Fruit fly (Drosophila melanogaster) whole organism, embryonic: ENCODE data around the gene HtrA2.

Experiments
- CG10321 ChIP-seq: fragments of 200-800 bp; sonication (Bioruptor generic); IDR thresholded peaks from 2 replicates; pipeline ENCODE4 v1.3.6; 2022; ENCODE audit warnings: missing biosample characterization, missing genetic modification characterization
- CG10366 ChIP-seq: fragments of 200-800 bp; sonication (Bioruptor generic); IDR thresholded peaks from 2 replicates; pipeline ENCODE4 v1.3.6; 2022; ENCODE audit warnings: missing biosample characterization, missing genetic modification characterization
- CG10565 ChIP-seq: fragments of 200-800 bp; sonication (Bioruptor generic); optimal IDR thresholded peaks from 3 replicates; lab custom pipeline; 2016; ENCODE audit warnings: missing biosample characterization, mild to moderate bottlenecking, missing genetic modification characterization
- CG10654 ChIP-seq: fragments of 200-800 bp; sonication (Bioruptor generic); optimal IDR thresholded peaks from 2 replicates; lab custom pipeline; 2016; ENCODE audit warnings: missing biosample characterization, missing genetic modification characterization
- CG11504 ChIP-seq: fragments of 200-800 bp; sonication (Bioruptor generic); optimal IDR thresholded peaks from 3 replicates; lab custom pipeline; 2019; ENCODE audit warnings: missing biosample characterization, mild to moderate bottlenecking, missing genetic modification characterization, moderate library complexity
- CG11695 ChIP-seq: fragments of 200-800 bp; sonication (Bioruptor generic); IDR thresholded peaks from 3 replicates; pipeline ENCODE4 v1.3.6; 2022; ENCODE audit warnings: missing biosample characterization, missing genetic modification characterization
- CG15601 ChIP-seq: fragments of 200-800 bp; sonication (Bioruptor generic); optimal IDR thresholded peaks from 3 replicates; lab custom pipeline; 2019; ENCODE audit warnings: missing biosample characterization, mild to moderate bottlenecking, missing genetic modification characterization, moderate library complexity
- CG17385 ChIP-seq: fragments of 200-800 bp; sonication (Bioruptor generic); optimal IDR thresholded peaks from 3 replicates; lab custom pipeline; 2018; ENCODE audit warnings: missing biosample characterization, mild to moderate bottlenecking, missing genetic modification characterization
- CG17568 ChIP-seq: fragments of 200-800 bp; sonication (Bioruptor generic); optimal IDR thresholded peaks from 2 replicates; lab custom pipeline; 2018; ENCODE audit warnings: missing biosample characterization, mild to moderate bottlenecking, missing genetic modification characterization, moderate library complexity
- CG2712 ChIP-seq: fragments of 200-800 bp; optimal IDR thresholded peaks from 3 replicates; lab custom pipeline; 2019; ENCODE audit warnings: missing biosample characterization, mild to moderate bottlenecking, missing genetic modification characterization, moderate library complexity
- CG31441 ChIP-seq: fragments of 200-800 bp; sonication (Bioruptor generic); IDR thresholded peaks from 2 replicates; pipeline ENCODE4 v1.3.6; 2022; ENCODE audit warnings: missing biosample characterization, missing genetic modification characterization
- CG33557 ChIP-seq: fragments of 200-800 bp; sonication (Bioruptor generic); optimal IDR thresholded peaks from 2 replicates; lab custom pipeline; 2019; ENCODE audit warnings: missing biosample characterization, mild to moderate bottlenecking, missing genetic modification characterization, moderate library complexity
- CG3847 ChIP-seq: fragments of 200-800 bp; sonication (Bioruptor generic); IDR thresholded peaks from 2 replicates; pipeline ENCODE4 v1.3.6; 2022; ENCODE audit warnings: missing biosample characterization, missing genetic modification characterization
- CG4360 ChIP-seq: fragments of 200-800 bp; sonication (Bioruptor generic); IDR thresholded peaks from 2 replicates; pipeline ENCODE4 v1.3.6; 2022; ENCODE audit warnings: missing biosample characterization, missing genetic modification characterization
- CG4820 ChIP-seq: fragments of 200-800 bp; sonication (Bioruptor generic); optimal IDR thresholded peaks from 3 replicates; lab custom pipeline; 2016; ENCODE audit warnings: missing biosample characterization, missing genetic modification characterization
- CG5245 ChIP-seq: fragments of 200-800 bp; sonication (Bioruptor generic); optimal IDR thresholded peaks from 3 replicates; lab custom pipeline; 2016; ENCODE audit warnings: missing biosample characterization, missing genetic modification characterization
- CG7357 ChIP-seq: fragments of 200-800 bp; sonication (Bioruptor generic); IDR thresholded peaks from 3 replicates; pipeline ENCODE4 v1.3.6; 2022; ENCODE audit warnings: missing biosample characterization, missing genetic modification characterization
- CG7786 ChIP-seq: fragments of 200-800 bp; sonication (Bioruptor generic); optimal IDR thresholded peaks from 2 replicates; lab custom pipeline; 2016; ENCODE audit warnings: missing biosample characterization, missing genetic modification characterization
- CG8388 ChIP-seq: fragments of 200-800 bp; sonication (Bioruptor generic); optimal IDR thresholded peaks from 2 replicates; lab custom pipeline; 2019; ENCODE audit warnings: missing biosample characterization, mild to moderate bottlenecking, missing genetic modification characterization, moderate library complexity
- D ChIP-seq, 2 experiments: fragments of 200-800 bp in 1 of 2; fragments of >200 bp in 1 of 2; sonication (Bioruptor generic) in 1 of 2; optimal IDR thresholded peaks; 2 replicates in 1 of 2; 3 replicates in 1 of 2; lab custom pipeline; 2017; ENCODE audit warnings: mild to moderate bottlenecking in 1 of 2, missing biosample characterization in 1 of 2, missing genetic modification characterization in 1 of 2, missing genetic modification reagents in 1 of 2
- Dbx ChIP-seq: fragments of 200-800 bp; sonication (Bioruptor generic); IDR thresholded peaks from 3 replicates; pipeline ENCODE4 v1.3.6; 2022; ENCODE audit warnings: missing biosample characterization, missing genetic modification characterization
- Dip2 ChIP-seq: fragments of 200-800 bp; sonication (Bioruptor generic); IDR thresholded peaks from 2 replicates; pipeline ENCODE4 v1.3.6; 2022; ENCODE audit warnings: missing biosample characterization, missing genetic modification characterization
- Hr3 ChIP-seq: fragments of 200-800 bp; sonication (Bioruptor generic); optimal IDR thresholded peaks from 3 replicates; lab custom pipeline; 2016; ENCODE audit warnings: missing biosample characterization, missing genetic modification characterization
- Nf-YA ChIP-seq: fragments of 200-800 bp; sonication (Bioruptor generic); IDR thresholded peaks from 2 replicates; pipeline ENCODE4 v1.3.6; 2022; ENCODE audit warnings: missing biosample characterization, missing genetic modification characterization
- Six4 ChIP-seq: fragments of 200-800 bp; sonication (Bioruptor generic); optimal IDR thresholded peaks from 2 replicates; lab custom pipeline; 2016; ENCODE audit warnings: missing biosample characterization, missing genetic modification characterization
- TFAM ChIP-seq: fragments of 200-800 bp; sonication (Bioruptor generic); optimal IDR thresholded peaks from 2 replicates; lab custom pipeline; 2017; ENCODE audit warnings: missing biosample characterization, missing genetic modification characterization, inconsistent platforms
- Tbp ChIP-seq: fragments of >200 bp; optimal IDR thresholded peaks from 2 replicates; lab custom pipeline; 2018; ENCODE audit warnings: missing biosample characterization, missing genetic modification characterization
- Vsx1 ChIP-seq: fragments of 200-800 bp; sonication (Bioruptor generic); optimal IDR thresholded peaks from 2 replicates; lab custom pipeline; 2017; ENCODE audit warnings: missing biosample characterization, mild to moderate bottlenecking, missing genetic modification characterization, missing genetic modification reagents
- ase ChIP-seq: fragments of 200-800 bp; sonication (Bioruptor generic); IDR thresholded peaks from 3 replicates; pipeline ENCODE4 v1.3.6; 2022; ENCODE audit warnings: missing biosample characterization, missing genetic modification characterization
- bab2 ChIP-seq: fragments of 200-800 bp; sonication (Bioruptor generic); optimal IDR thresholded peaks from 2 replicates; lab custom pipeline; 2016; ENCODE audit warnings: missing biosample characterization, missing genetic modification characterization
- bsh ChIP-seq, 2 experiments: fragments of 200-800 bp; sonication (Bioruptor generic); optimal IDR thresholded peaks; 2 replicates each; lab custom pipeline; 2017 to 2018; ENCODE audit warnings: mild to moderate bottlenecking in 2 of 2, missing biosample characterization in 2 of 2, missing genetic modification characterization in 2 of 2, moderate library complexity in 1 of 2
- chn ChIP-seq: fragments of 200-800 bp; sonication (Bioruptor generic); optimal IDR thresholded peaks from 2 replicates; lab custom pipeline; 2016; ENCODE audit warnings: missing biosample characterization, missing genetic modification characterization
- dan ChIP-seq: fragments of 200-800 bp; sonication (Bioruptor generic); IDR thresholded peaks from 2 replicates; pipeline ENCODE4 v1.3.6; 2022; ENCODE audit warnings: missing biosample characterization, missing genetic modification characterization
- dysf ChIP-seq: fragments of 200-800 bp; sonication (Bioruptor generic); IDR thresholded peaks from 3 replicates; pipeline ENCODE4 v1.3.6; 2022; ENCODE audit warnings: missing biosample characterization, missing genetic modification characterization
- esg ChIP-seq: fragments of 200-800 bp; sonication (Bioruptor generic); conservative IDR thresholded peaks from 2 replicates; pipeline ENCODE4 v1.3.6; 2022; ENCODE audit warnings: missing biosample characterization, missing genetic modification characterization
- gcm2 ChIP-seq: fragments of 200-800 bp; sonication (Bioruptor generic); optimal IDR thresholded peaks from 2 replicates; lab custom pipeline; 2016; ENCODE audit warnings: missing biosample characterization, missing genetic modification characterization
- ind ChIP-seq: fragments of 200-800 bp; sonication (Bioruptor generic); optimal IDR thresholded peaks from 3 replicates; lab custom pipeline; 2016; ENCODE audit warnings: missing biosample characterization, missing genetic modification characterization
- kni ChIP-seq: fragments of 200-800 bp; sonication (Bioruptor generic); optimal IDR thresholded peaks from 3 replicates; lab custom pipeline; 2017; ENCODE audit warnings: mild to moderate bottlenecking, missing biosample characterization, missing genetic modification reagents, missing genetic modification characterization
- lab ChIP-seq: fragments of 200-800 bp; sonication (Bioruptor generic); optimal IDR thresholded peaks from 3 replicates; lab custom pipeline; 2017; ENCODE audit warnings: missing biosample characterization, missing genetic modification characterization, mild to moderate bottlenecking, moderate library complexity, missing genetic modification reagents
- lilli ChIP-seq: fragments of 200-800 bp; sonication (Bioruptor generic); optimal IDR thresholded peaks from 3 replicates; lab custom pipeline; 2016; ENCODE audit warnings: missing biosample characterization, missing genetic modification characterization
- lov ChIP-seq, 2 experiments: fragments of 200-800 bp in 1 of 2; fragments of >200 bp in 1 of 2; sonication (Bioruptor generic) in 1 of 2; IDR thresholded peaks in 1 of 2; optimal IDR thresholded peaks in 1 of 2; 2 replicates in 1 of 2; 3 replicates in 1 of 2; pipeline versions ENCODE4 v1.3.6 to Lab custom; 2017 to 2022; ENCODE audit warnings: missing biosample characterization in 1 of 2, missing genetic modification characterization in 1 of 2
- nerfin-2 ChIP-seq: fragments of 200-800 bp; sonication (Bioruptor generic); IDR thresholded peaks from 2 replicates; pipeline ENCODE4 v1.3.6; 2022; ENCODE audit warnings: missing biosample characterization, missing genetic modification characterization; ENCODE audit not compliant: partially characterized antibody
- onecut ChIP-seq: fragments of 200-800 bp; sonication (Bioruptor generic); IDR thresholded peaks from 2 replicates; pipeline ENCODE4 v1.3.6; 2022; ENCODE audit warnings: missing biosample characterization, missing genetic modification characterization
- pan ChIP-seq, 4 experiments: fragments of >200 bp in 3 of 4; fragments of 200-800 bp in 1 of 4; sonication (Bioruptor generic) in 1 of 4; optimal IDR thresholded peaks in 3 of 4; IDR thresholded peaks in 1 of 4; 2 replicates each; pipeline versions ENCODE4 v1.3.6 to Lab custom; 2017 to 2022; ENCODE audit warnings: missing biosample characterization in 2 of 4, missing genetic modification characterization in 2 of 4, mixed read lengths in 1 of 4
- pho ChIP-seq: fragments of 200-800 bp; sonication (Bioruptor generic); optimal IDR thresholded peaks from 2 replicates; lab custom pipeline; 2016; ENCODE audit warnings: missing biosample characterization, missing genetic modification characterization
- pum ChIP-seq: fragments of 200-800 bp; sonication (Bioruptor generic); optimal IDR thresholded peaks from 2 replicates; lab custom pipeline; 2016; ENCODE audit warnings: missing biosample characterization, missing genetic modification characterization
- ro ChIP-seq: fragments of 200-800 bp; sonication (Bioruptor generic); IDR thresholded peaks from 2 replicates; pipeline ENCODE4 v1.3.6; 2022; ENCODE audit warnings: missing biosample characterization, missing genetic modification characterization
- row ChIP-seq: fragments of 200-800 bp; sonication (Bioruptor generic); IDR thresholded peaks from 3 replicates; pipeline ENCODE4 v1.3.6; 2022; ENCODE audit warnings: missing biosample characterization, missing genetic modification characterization
- stwl ChIP-seq: fragments of 200-800 bp; sonication (Bioruptor generic); optimal IDR thresholded peaks from 3 replicates; lab custom pipeline; 2018; ENCODE audit warnings: missing biosample characterization, mild to moderate bottlenecking, missing genetic modification characterization, moderate library complexity

Gene HtrA2

DNA sequence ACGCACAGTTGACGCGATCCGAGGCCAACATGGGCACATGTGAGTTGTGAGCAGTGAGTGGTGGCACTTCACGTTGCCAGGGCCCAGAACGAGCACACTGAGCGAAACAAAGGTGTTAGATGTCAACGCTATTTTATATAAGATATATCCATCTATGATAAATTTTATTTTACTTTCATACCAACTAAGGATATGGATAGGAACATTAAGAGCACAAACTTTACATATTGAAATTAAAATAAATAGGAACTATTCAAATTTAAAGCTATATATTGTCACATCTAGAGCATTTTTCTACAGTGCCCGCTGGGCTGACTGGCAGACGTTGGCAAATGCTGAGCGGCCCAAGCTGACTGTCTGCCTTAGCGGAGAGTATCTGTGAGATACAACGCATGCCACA, 41.8 kb downstream of the HtrA2 start (continued):
- TF ChIP-seq CG8388 (GFP tag; lab: Kevin White, UChicago) (peak; percentile 56), CG3847 (GFP tag; lab: Robert Waterston, UW) (peak; percentile 23; the same call in 1 of the 2 replicates), Hr3 (GFP tag; lab: Kevin White, UChicago) (peak; percentile 37), CG33557 (peak; percentile 52), kni (GFP tag; lab: Kevin White, UChicago) (no peak), ind (peak; percentile 25), bab2 (GFP tag; lab: Kevin White, UChicago) (peak; percentile 47), row (peak; percentile 80), pho (no peak), lab (GFP tag; lab: Kevin White, UChicago) (peak; percentile 58), CG11695 (0 out of 3 replicates have a peak, but pooled peaks have one; percentile 44), Tbp (no peak), TFAM (GFP tag; lab: Kevin White, UChicago) (peak; percentile 39), chn (peak; percentile 39), lov (optimal IDR thresholded peaks at IDR 0.05; lab: Kevin White, UChicago) (no peak), lov (GFP tag; IDR thresholded peaks at IDR 0.05; lab: Robert Waterston, UW) (0 out of 3 replicates have a peak, but pooled peaks have one; percentile 47), Nf-YA (GFP tag; lab: Robert Waterston, UW) (peak; percentile 50; the same call in 1 of the 2 replicates), CG7357 (GFP tag; lab: Robert Waterston, UW) (0 out of 3 replicates have a peak, but pooled peaks have one; percentile 37), CG5245 (GFP tag; lab: Kevin White, UChicago) (peak; percentile 44), bsh (GFP tag; optimal IDR thresholded peaks at IDR 0.05; lab: Kevin White, UChicago) (peak; percentile 82 to 86), CG17568 (GFP tag; lab: Kevin White, UChicago) (peak; percentile 13), Dip2 (GFP tag; lab: Robert Waterston, UW) (no peak), CG7786 (no peak), CG4820 (peak; percentile 68), CG4360 (peak; percentile 38), CG10321 (GFP tag; lab: Robert Waterston, UW) (no peak), pan (optimal IDR thresholded peaks at IDR 0.05; lab: Kevin White, UChicago) (no peak), pan (GFP tag; optimal IDR thresholded peaks at IDR 0.05 in 1 of 2, IDR thresholded peaks at IDR 0.05 in 1 of 2) (peak in 1 of 2 experiments; percentile 55), dan (no peak), dysf (GFP tag; lab: Robert Waterston, UW) (peak; percentile 58; the same call in 2 of the 3 replicates), D (optimal IDR thresholded peaks at IDR 0.05; lab: Kevin White, UChicago) (no peak), D (GFP tag; optimal IDR thresholded peaks at IDR 0.05; lab: Kevin White, UChicago) (peak; percentile 63), CG17385 (GFP tag; lab: Kevin White, UChicago) (peak; percentile 31), Vsx1 (GFP tag; lab: Kevin White, UChicago) (peak; percentile 20), stwl (peak; percentile 10), lilli (peak; percentile 37), Six4 (GFP tag; lab: Kevin White, UChicago) (peak; percentile 21), CG15601 (tag; lab: Kevin White, UChicago) (peak; percentile 68), nerfin-2 (GFP tag; lab: Robert Waterston, UW) (no peak), gcm2 (GFP tag; lab: Kevin White, UChicago) (peak; percentile 6), CG11504 (peak; percentile 78), esg (peak; percentile 51; the same call in 1 of the 2 replicates), CG10565 (GFP tag; lab: Kevin White, UChicago) (no peak), CG10366 (peak; percentile 23; the same call in 1 of the 2 replicates), pum (no peak), onecut (GFP tag; lab: Robert Waterston, UW) (peak; percentile 17; the same call in 1 of the 2 replicates), ro (peak; percentile 16; the same call in 1 of the 2 replicates), CG10654 (GFP tag; lab: Kevin White, UChicago) (peak; percentile 39), CG31441 (peak; percentile 82), CG2712 (tag; lab: Kevin White, UChicago) (peak; percentile 89), ase (GFP tag; lab: Robert Waterston, UW) (peak; percentile 53; the same call in 1 of the 3 replicates), Dbx (GFP tag; lab: Robert Waterston, UW) (no peak)
